Worm (Caenorhabditis elegans) whole organism, L4 larva: ENCODE data around the gene hsp-12.3.

ENCODE experiments used
- Y48G9A.11 ChIP-seq: fragments of 200-800 bp; sonication (Bioruptor generic); IDR thresholded peaks from 2 replicates; pipeline ENCODE4 v1.3.6; 2022; ENCODE audit warnings: missing genetic modification reagents, missing genetic modification characterization, missing compliant biosample characterization
- Y75B8A.6 ChIP-seq: fragments of 200-800 bp; sonication (Bioruptor generic); IDR thresholded peaks from 2 replicates; pipeline ENCODE4 v1.3.6; 2022; ENCODE audit warnings: missing genetic modification reagents, missing genetic modification characterization, missing compliant biosample characterization
- aly-2 ChIP-seq: sonication (generic microtip); optimal IDR thresholded peaks from 2 replicates; lab custom pipeline; 2018; ENCODE audit warnings: missing biosample characterization, missing genetic modification characterization
- ceh-20 ChIP-seq: fragments of 200-800 bp; sonication (Bioruptor generic); IDR thresholded peaks from 2 replicates; pipeline ENCODE4 v1.3.6; 2022; ENCODE audit warnings: missing genetic modification reagents, missing genetic modification characterization, missing compliant biosample characterization
- daf-19 ChIP-seq: fragments of 200-800 bp; sonication (Bioruptor generic); conservative IDR thresholded peaks from 2 replicates; pipeline ENCODE4 v1.3.6; 2022; ENCODE audit warnings: missing genetic modification characterization, missing compliant biosample characterization
- fos-1 ChIP-seq: fragments of 150-350 bp; optimal IDR thresholded peaks from 2 replicates; lab custom pipeline; 2014; ENCODE audit warnings: missing biosample characterization, missing genetic modification characterization
- lsy-2 ChIP-seq, 2 experiments: fragments of 150-350 bp in 1 of 2; sonication (generic microtip) in 1 of 2; optimal IDR thresholded peaks; 2 replicates each; lab custom pipeline; 2014 to 2017; ENCODE audit warnings: missing biosample characterization in 2 of 2, missing genetic modification characterization in 2 of 2
- mes-2 ChIP-seq: sonication (generic microtip); optimal IDR thresholded peaks from 2 replicates; lab custom pipeline; 2016; ENCODE audit warnings: missing genotype, mild to moderate bottlenecking, missing genetic modification characterization, missing compliant biosample characterization; ENCODE audit not compliant: poor library complexity, severe bottlenecking
- mxl-3 ChIP-seq: fragments of 200-800 bp; sonication (Bioruptor generic); optimal IDR thresholded peaks from 2 replicates; lab custom pipeline; 2018; ENCODE audit warnings: mild to moderate bottlenecking, missing genetic modification characterization, missing compliant biosample characterization
- nhr-11 ChIP-seq: fragments of 150-350 bp; optimal IDR thresholded peaks from 2 replicates; lab custom pipeline; 2014; ENCODE audit warnings: missing biosample characterization, missing genetic modification characterization
- nhr-76 ChIP-seq: fragments of 150-350 bp; optimal IDR thresholded peaks from 2 replicates; lab custom pipeline; 2014; ENCODE audit warnings: missing biosample characterization, missing genetic modification characterization
- snpc-4 ChIP-seq: fragments of 150-350 bp; optimal IDR thresholded peaks from 2 replicates; lab custom pipeline; 2014; ENCODE audit warnings: missing biosample characterization, missing genetic modification characterization
- spr-3 ChIP-seq: fragments of 200-800 bp; sonication (Bioruptor generic); optimal IDR thresholded peaks from 2 replicates; lab custom pipeline; 2018; ENCODE audit warnings: mild to moderate bottlenecking, missing genetic modification characterization, missing compliant biosample characterization

ce11 chrIV:9485972-9486371 lies 40.7 kb upstream of the hsp-12.3 start, which contains the start of gene sru-2:
- TF ChIP-seq nhr-76 (tag; lab: Kevin White, UChicago) (no peak), lsy-2 (tag; optimal IDR thresholded peaks at IDR 0.05; lab: Kevin White, UChicago) (no peak), daf-19 (GFP tag; lab: Robert Waterston, UW) (no peak), fos-1 (tag; lab: Kevin White, UChicago) (no peak), Y48G9A.11 (GFP tag; lab: Robert Waterston, UW) (no peak), nhr-11 (tag; lab: Kevin White, UChicago) (no peak), spr-3 (no peak), ceh-20 (no peak), mxl-3 (GFP tag; lab: Kevin White, UChicago) (no peak), aly-2 (tag; lab: Kevin White, UChicago) (no peak), mes-2 (no peak), Y75B8A.6 (GFP tag; lab: Robert Waterston, UW) (no peak), snpc-4 (no peak)
